Fruit fly (Drosophila melanogaster): Measurements from ENCODE around the gene Acp95EF.

Gene Acp95EF

DNA sequence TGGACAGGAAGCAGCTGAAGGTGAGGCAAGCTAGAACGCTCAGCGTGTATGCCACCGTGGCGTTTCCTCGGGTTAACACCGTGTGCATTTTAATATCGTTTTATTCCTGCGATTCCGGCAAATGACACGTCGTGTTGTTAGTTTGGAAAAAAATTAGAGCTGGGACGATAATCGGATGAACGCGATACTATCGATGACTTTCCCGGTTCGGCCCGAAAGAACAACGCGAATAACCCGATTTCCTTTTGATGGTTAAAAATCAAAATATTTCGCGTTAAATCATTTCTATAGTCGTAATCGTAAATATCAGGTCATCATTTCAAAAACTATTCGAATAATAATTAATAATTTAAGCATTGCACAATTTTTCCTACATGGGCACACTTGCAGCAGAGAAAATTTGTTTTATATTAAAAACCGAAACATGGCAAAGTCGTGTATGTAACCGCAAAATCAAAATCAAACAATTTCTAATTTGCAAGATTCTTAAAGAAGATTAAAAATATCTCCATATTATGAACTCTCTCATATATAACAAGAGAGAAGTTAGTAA, 1.2 kb downstream of the Acp95EF start, which contains the start of gene Spase22-23 (continued):
- TF ChIP-seq Awh (GFP tag; IDR thresholded peaks at IDR 0.05), result no peak
- no peak for TF ChIP-seq Trl (optimal IDR thresholded peaks at IDR 0.05)
- TF ChIP-seq Trl (GFP tag; optimal IDR thresholded peaks at IDR 0.05), result no peak
- no peak for TF ChIP-seq MTF-1 (GFP tag; optimal IDR thresholded peaks at IDR 0.05; ENCODE audit: borderline replicate concordance)
- TF ChIP-seq zen2 (GFP tag; IDR thresholded peaks at IDR 0.05; ENCODE audit: partially characterized antibody), result peak; percentile 92
- no peak for TF ChIP-seq gce (GFP tag; IDR thresholded peaks at IDR 0.05)
- no peak for TF ChIP-seq CG7928 (GFP tag; optimal IDR thresholded peaks at IDR 0.05)
- no peak for TF ChIP-seq en (GFP tag; optimal IDR thresholded peaks at IDR 0.05)
- TF ChIP-seq CG13424 (tag; optimal IDR thresholded peaks at IDR 0.05), result no peak
- no peak for TF ChIP-seq CG3838 (GFP tag; optimal IDR thresholded peaks at IDR 0.05)
- no peak for TF ChIP-seq CG10462 (GFP tag; optimal IDR thresholded peaks at IDR 0.05)
- TF ChIP-seq emc (GFP tag; optimal IDR thresholded peaks at IDR 0.05), result no peak
- TF ChIP-seq prd (optimal IDR thresholded peaks at IDR 0.05), result no peak
- TF ChIP-seq prd (GFP tag; IDR thresholded peaks at IDR 0.05), result no peak
- TF ChIP-seq CG16863 (GFP tag; optimal IDR thresholded peaks at IDR 0.05), result no peak
- TF ChIP-seq CG2712 (tag; optimal IDR thresholded peaks at IDR 0.05), result no peak
- TF ChIP-seq Lpt (GFP tag; optimal IDR thresholded peaks at IDR 0.05), result no peak
- TF ChIP-seq CG10654 (GFP tag; optimal IDR thresholded peaks at IDR 0.05), result no peak
- no peak for TF ChIP-seq cg (GFP tag; optimal IDR thresholded peaks at IDR 0.05)
- peak; percentile 83 for TF ChIP-seq CG2116 (GFP tag; optimal IDR thresholded peaks at IDR 0.05)
- no peak for TF ChIP-seq CG10209 (GFP tag; optimal IDR thresholded peaks at IDR 0.05)
- TF ChIP-seq CG14050 (GFP tag; IDR thresholded peaks at IDR 0.05), result no peak
- TF ChIP-seq Fer3 (tag; optimal IDR thresholded peaks at IDR 0.05), result no peak
- no peak for TF ChIP-seq CG10274 (GFP tag; optimal IDR thresholded peaks at IDR 0.05)
- TF ChIP-seq CG8388 (GFP tag; optimal IDR thresholded peaks at IDR 0.05), result no peak
- no peak for TF ChIP-seq Mes4 (GFP tag; optimal IDR thresholded peaks at IDR 0.05)
- no peak for TF ChIP-seq CG4328 (GFP tag; optimal IDR thresholded peaks at IDR 0.05)
- TF ChIP-seq Drgx (GFP tag; IDR thresholded peaks at IDR 0.05), result no peak
- no peak for TF ChIP-seq hth (optimal IDR thresholded peaks at IDR 0.05)
- TF ChIP-seq CG2129 (GFP tag; IDR thresholded peaks at IDR 0.05; ENCODE audit: partially characterized antibody), result peak; percentile 89
- no peak for TF ChIP-seq Hr78 (GFP tag; optimal IDR thresholded peaks at IDR 0.05)
- TF ChIP-seq sim (GFP tag; IDR thresholded peaks at IDR 0.05), result no peak
- TF ChIP-seq onecut (GFP tag; IDR thresholded peaks at IDR 0.05), result no peak
- TF ChIP-seq CG13287 (GFP tag; IDR thresholded peaks at IDR 0.05; ENCODE audit: partially characterized antibody), result peak; percentile 94
- no peak for TF ChIP-seq maf-S (GFP tag; optimal IDR thresholded peaks at IDR 0.05)
- TF ChIP-seq nerfin-1 (tag; optimal IDR thresholded peaks at IDR 0.05), result no peak
- no peak for TF ChIP-seq Ets97D (GFP tag; optimal IDR thresholded peaks at IDR 0.05)
- no peak for TF ChIP-seq Usf (GFP tag; optimal IDR thresholded peaks at IDR 0.05)
- no peak for TF ChIP-seq CG7357 (GFP tag; IDR thresholded peaks at IDR 0.05)
- no peak for TF ChIP-seq CG11504 (tag; optimal IDR thresholded peaks at IDR 0.05)
- no peak for TF ChIP-seq CG11560 (tag; IDR thresholded peaks at IDR 0.05)
- TF ChIP-seq CG17328 (GFP tag; IDR thresholded peaks at IDR 0.05), result no peak
- TF ChIP-seq sob (GFP tag; IDR thresholded peaks at IDR 0.05), result no peak
- TF ChIP-seq CG13123 (GFP tag; optimal IDR thresholded peaks at IDR 0.05), result no peak
- TF ChIP-seq CG7987 (GFP tag; optimal IDR thresholded peaks at IDR 0.05), result no peak
- no peak for TF ChIP-seq jigr1 (GFP tag; IDR thresholded peaks at IDR 0.05)
- no peak for TF ChIP-seq dati (GFP tag; IDR thresholded peaks at IDR 0.05)
- TF ChIP-seq stwl (tag; optimal IDR thresholded peaks at IDR 0.05), result no peak
- no peak for TF ChIP-seq Neu2 (GFP tag; optimal IDR thresholded peaks at IDR 0.05; ENCODE audit: borderline replicate concordance)
- TF ChIP-seq tup (GFP tag; optimal IDR thresholded peaks at IDR 0.05), result no peak
- TF ChIP-seq her (GFP tag; optimal IDR thresholded peaks at IDR 0.05), result no peak
- no peak for TF ChIP-seq Gsc (GFP tag; IDR thresholded peaks at IDR 0.05)

Data from whole organism, embryonic.